Worm (Caenorhabditis elegans) whole organism, L2 larva: ENCODE data around the gene ZK6.8.

Source experiments
- C34F6.9 ChIP-seq: fragments of 150-350 bp; optimal IDR thresholded peaks from 2 replicates; lab custom pipeline; 2014; ENCODE audit warnings: missing biosample characterization, missing genetic modification characterization
- R02D3.7 ChIP-seq: fragments of 150-350 bp; optimal IDR thresholded peaks from 2 replicates; lab custom pipeline; 2014; ENCODE audit warnings: missing biosample characterization, missing genetic modification characterization
- ZK546.5 ChIP-seq: sonication (generic microtip); optimal IDR thresholded peaks from 2 replicates; lab custom pipeline; 2017; ENCODE audit warnings: missing biosample characterization, missing genetic modification characterization
- alr-1 ChIP-seq: fragments of 150-350 bp; optimal IDR thresholded peaks from 2 replicates; lab custom pipeline; 2014; ENCODE audit warnings: missing biosample characterization, missing genetic modification characterization
- aly-2 ChIP-seq: fragments of 150-350 bp; optimal IDR thresholded peaks from 2 replicates; lab custom pipeline; 2014; ENCODE audit warnings: missing biosample characterization, missing genetic modification characterization
- ama-1 ChIP-seq: fragments of 150-350 bp; optimal IDR thresholded peaks from 2 replicates; lab custom pipeline; 2018; ENCODE audit warnings: inconsistent platforms
- blmp-1 ChIP-seq: sonication (generic microtip); optimal IDR thresholded peaks from 2 replicates; lab custom pipeline; 2017; ENCODE audit warnings: missing genetic modification characterization, mild to moderate bottlenecking, missing compliant biosample characterization, antibody characterized with exemption, moderate library complexity; ENCODE audit not compliant: insufficient read depth
- ceh-16 ChIP-seq: fragments of 150-350 bp; optimal IDR thresholded peaks from 2 replicates; lab custom pipeline; 2014; ENCODE audit warnings: missing biosample characterization, missing genetic modification characterization
- ceh-82 ChIP-seq: fragments of 150-350 bp; optimal IDR thresholded peaks from 2 replicates; lab custom pipeline; 2014; ENCODE audit warnings: missing biosample characterization, missing genetic modification characterization
- elt-1 ChIP-seq: fragments of 150-350 bp; optimal IDR thresholded peaks from 2 replicates; lab custom pipeline; 2014; ENCODE audit warnings: missing biosample characterization, missing genetic modification characterization
- elt-3 ChIP-seq: sonication (generic microtip); optimal IDR thresholded peaks from 2 replicates; lab custom pipeline; 2017; ENCODE audit warnings: missing biosample characterization, missing genetic modification characterization
- fos-1 ChIP-seq: fragments of 150-350 bp; optimal IDR thresholded peaks from 2 replicates; lab custom pipeline; 2014; ENCODE audit warnings: missing biosample characterization, missing genetic modification characterization
- gmeb-1 ChIP-seq: fragments of 150-350 bp; optimal IDR thresholded peaks from 2 replicates; lab custom pipeline; 2014; ENCODE audit warnings: missing biosample characterization, missing genetic modification characterization
- lin-11 ChIP-seq: fragments of 150-350 bp; sonication (generic microtip); optimal IDR thresholded peaks from 2 replicates; lab custom pipeline; 2014; ENCODE audit warnings: missing biosample characterization, missing genetic modification characterization, inconsistent platforms, mixed read lengths
- lin-13 ChIP-seq: fragments of 150-350 bp; optimal IDR thresholded peaks from 2 replicates; lab custom pipeline; 2014; ENCODE audit warnings: missing biosample characterization, missing genetic modification reagents, missing genetic modification characterization
- lin-39 ChIP-seq: fragments of 150-350 bp; optimal IDR thresholded peaks from 2 replicates; lab custom pipeline; 2014; ENCODE audit warnings: missing biosample characterization, missing genetic modification reagents, missing genetic modification characterization
- lsy-2 ChIP-seq, 2 experiments: fragments of 150-350 bp in 1 of 2; sonication (generic microtip) in 1 of 2; optimal IDR thresholded peaks; 2 replicates each; lab custom pipeline; 2014 to 2017; ENCODE audit warnings: missing biosample characterization in 2 of 2, missing genetic modification characterization in 2 of 2
- mdl-1 ChIP-seq, 2 experiments: fragments of 150-350 bp in 1 of 2; sonication (generic microtip) in 1 of 2; optimal IDR thresholded peaks; 2 replicates each; lab custom pipeline; 2017; ENCODE audit warnings: missing biosample characterization in 2 of 2, missing genetic modification characterization in 2 of 2
- nhr-11 ChIP-seq: fragments of 150-350 bp; optimal IDR thresholded peaks from 2 replicates; lab custom pipeline; 2014; ENCODE audit warnings: missing biosample characterization, missing genetic modification characterization
- nhr-12 ChIP-seq: fragments of 150-350 bp; optimal IDR thresholded peaks from 2 replicates; lab custom pipeline; 2014; ENCODE audit warnings: missing biosample characterization, missing genetic modification characterization
- nhr-21 ChIP-seq: fragments of 150-350 bp; optimal IDR thresholded peaks from 2 replicates; lab custom pipeline; 2014; ENCODE audit warnings: missing biosample characterization, missing genetic modification characterization
- nhr-23 ChIP-seq: fragments of 150-350 bp; optimal IDR thresholded peaks from 2 replicates; lab custom pipeline; 2014; ENCODE audit warnings: missing biosample characterization, missing genetic modification reagents, missing genetic modification characterization
- nhr-237 ChIP-seq: fragments of 150-350 bp; optimal IDR thresholded peaks from 2 replicates; lab custom pipeline; 2014; ENCODE audit warnings: missing biosample characterization, missing genetic modification characterization
- nhr-6 ChIP-seq: fragments of 150-350 bp; optimal IDR thresholded peaks from 2 replicates; lab custom pipeline; 2014; ENCODE audit warnings: missing biosample characterization, missing genetic modification characterization
- sem-4 ChIP-seq: fragments of 150-350 bp; optimal IDR thresholded peaks from 2 replicates; lab custom pipeline; 2014; ENCODE audit warnings: missing biosample characterization, missing genetic modification reagents, missing genetic modification characterization
- sma-9 ChIP-seq, 2 experiments: fragments of 150-350 bp in 1 of 2; sonication (generic microtip) in 1 of 2; optimal IDR thresholded peaks; 2 replicates each; lab custom pipeline; 2014 to 2016; ENCODE audit warnings: missing genetic modification characterization in 2 of 2, mild to moderate bottlenecking in 1 of 2, missing biosample characterization in 1 of 2, missing compliant biosample characterization in 1 of 2, missing genetic modification reagents in 1 of 2, moderate library complexity in 1 of 2
- snpc-4 ChIP-seq: fragments of 150-350 bp; optimal IDR thresholded peaks from 2 replicates; lab custom pipeline; 2014; ENCODE audit warnings: missing biosample characterization, missing genetic modification characterization
- unc-39 ChIP-seq: fragments of 150-350 bp; optimal IDR thresholded peaks from 2 replicates; lab custom pipeline; 2014; ENCODE audit warnings: missing biosample characterization, missing genetic modification characterization
- unc-55 ChIP-seq: fragments of 150-350 bp; sonication (generic microtip); optimal IDR thresholded peaks from 3 replicates; lab custom pipeline; 2014; ENCODE audit warnings: missing biosample characterization, missing genetic modification reagents, missing genetic modification characterization
- unc-62 ChIP-seq: fragments of 150-350 bp; optimal IDR thresholded peaks from 2 replicates; lab custom pipeline; 2014; ENCODE audit warnings: missing biosample characterization, missing genetic modification reagents, missing genetic modification characterization
- zag-1 ChIP-seq: fragments of 150-350 bp; optimal IDR thresholded peaks from 2 replicates; lab custom pipeline; 2014; ENCODE audit warnings: missing biosample characterization, missing genetic modification characterization
- ztf-11 ChIP-seq: sonication (generic microtip); optimal IDR thresholded peaks from 2 replicates; lab custom pipeline; 2017; ENCODE audit warnings: missing biosample characterization, missing genetic modification characterization
- ztf-4 ChIP-seq: fragments of 150-350 bp; optimal IDR thresholded peaks from 2 replicates; lab custom pipeline; 2014; ENCODE audit warnings: missing biosample characterization, missing genetic modification characterization

Gene ZK6.8

ce11 chrV:356959-357702 is 24.6 kb upstream of the ZK6.8 start:
- TF ChIP-seq ztf-11 (tag; lab: Kevin White, UChicago) (no peak), elt-3 (tag; lab: Kevin White, UChicago) (no peak), sma-9 (GFP tag; optimal IDR thresholded peaks at IDR 0.05; lab: Kevin White, UChicago) (no peak), sma-9 (tag; optimal IDR thresholded peaks at IDR 0.05; lab: Kevin White, UChicago) (no peak), ama-1 (lab: Kevin White, UChicago) (no peak), lin-39 (tag; lab: Kevin White, UChicago) (no peak), elt-1 (no peak), nhr-11 (tag; lab: Kevin White, UChicago) (no peak), aly-2 (tag; lab: Kevin White, UChicago) (no peak), unc-62 (GFP tag; lab: Kevin White, UChicago) (no peak), fos-1 (tag; lab: Kevin White, UChicago) (no peak), sem-4 (no peak), lin-11 (tag; lab: Kevin White, UChicago) (no peak)
- TF ChIP-seq, all 48 proteins: peak for 0

ce11 chrV:358473-358872 is 23.2 kb upstream of the ZK6.8 start:
- TF ChIP-seq alr-1 (tag; lab: Kevin White, UChicago): no peak
- TF ChIP-seq ceh-16 (tag; lab: Kevin White, UChicago): no peak
- no peak for TF ChIP-seq sma-9 (GFP tag; optimal IDR thresholded peaks at IDR 0.05; lab: Kevin White, UChicago)
- TF ChIP-seq sma-9 (tag; optimal IDR thresholded peaks at IDR 0.05; lab: Kevin White, UChicago): no peak
- no peak for TF ChIP-seq unc-39
- no peak for TF ChIP-seq unc-55 (GFP tag; lab: Kevin White, UChicago)

ce11 chrV:359466-359865 is 22.2 kb upstream of the ZK6.8 start, which contains the start of gene T22H9.1:
Gene T22H9.1 (plus strand): TSS chrV:359766.
- no peak for TF ChIP-seq nhr-12 (tag; lab: Kevin White, UChicago)
- no peak for TF ChIP-seq blmp-1 (tag; lab: Kevin White, UChicago)
- TF ChIP-seq nhr-11 (tag; lab: Kevin White, UChicago): no peak
- no peak for TF ChIP-seq ZK546.5
- TF ChIP-seq zag-1 (tag; lab: Kevin White, UChicago): no peak
- TF ChIP-seq nhr-23 (tag; lab: Kevin White, UChicago): no peak
- TF ChIP-seq, all 48 proteins: peak for 0

ce11 chrV:360068-360467 is 21.6 kb upstream of the ZK6.8 start:
- TF ChIP-seq C34F6.9 (no peak), snpc-4 (no peak), ZK546.5 (no peak), ceh-82 (tag; lab: Kevin White, UChicago) (no peak), fos-1 (tag; lab: Kevin White, UChicago) (no peak), mdl-1 (tag; optimal IDR thresholded peaks at IDR 0.05; lab: Kevin White, UChicago) (no peak), lsy-2 (tag; optimal IDR thresholded peaks at IDR 0.05; lab: Kevin White, UChicago) (no peak), ztf-11 (tag; lab: Kevin White, UChicago) (no peak), sma-9 (GFP tag; optimal IDR thresholded peaks at IDR 0.05; lab: Kevin White, UChicago) (no peak), sma-9 (tag; optimal IDR thresholded peaks at IDR 0.05; lab: Kevin White, UChicago) (no peak), nhr-11 (tag; lab: Kevin White, UChicago) (no peak), nhr-21 (no peak), nhr-237 (tag; lab: Kevin White, UChicago) (no peak)

ce11 chrV:361291-361690 is 20.4 kb upstream of the ZK6.8 start:
- TF ChIP-seq lsy-2 (tag; optimal IDR thresholded peaks at IDR 0.05; lab: Kevin White, UChicago) (no peak), nhr-12 (tag; lab: Kevin White, UChicago) (no peak), mdl-1 (tag; optimal IDR thresholded peaks at IDR 0.05; lab: Kevin White, UChicago) (no peak), nhr-11 (tag; lab: Kevin White, UChicago) (no peak), unc-39 (no peak), C34F6.9 (no peak), sem-4 (no peak), ztf-4 (tag; lab: Kevin White, UChicago) (no peak), fos-1 (tag; lab: Kevin White, UChicago) (no peak), gmeb-1 (tag; lab: Kevin White, UChicago) (no peak), nhr-6 (tag; lab: Kevin White, UChicago) (no peak), lin-13 (no peak), R02D3.7 (no peak)
